Fruit fly (Drosophila melanogaster): ENCODE results near the gene Roc1b.
A peak's percentile ranks its signal among the peaks of the same experiment; 100 is the strongest.

The Roc1b gene

dm6 chr3L:378906-379305, 21.1 kb downstream of the Roc1b start:
- TF ChIP-seq sage (GFP tag; optimal IDR thresholded peaks at IDR 0.05) (no peak), Hr83 (GFP tag; optimal IDR thresholded peaks at IDR 0.05; ENCODE audit: poor library complexity, severe bottlenecking) (no peak), tai (GFP tag; optimal IDR thresholded peaks at IDR 0.05) (no peak), dsf (GFP tag; optimal IDR thresholded peaks at IDR 0.05; ENCODE audit: borderline replicate concordance) (no peak), Sp1 (GFP tag; optimal IDR thresholded peaks at IDR 0.05) (no peak), jim (GFP tag; optimal IDR thresholded peaks at IDR 0.05) (no peak), ey (GFP tag; optimal IDR thresholded peaks at IDR 0.05) (no peak), Rel (GFP tag; optimal IDR thresholded peaks at IDR 0.05) (no peak), Rel (tag; optimal IDR thresholded peaks at IDR 0.05) (no peak), CG32264 (GFP tag; optimal IDR thresholded peaks at IDR 0.05) (no peak), Hnf4 (GFP tag; optimal IDR thresholded peaks at IDR 0.05) (no peak), Hr78 (GFP tag; optimal IDR thresholded peaks at IDR 0.05) (no peak), Mio (GFP tag; optimal IDR thresholded peaks at IDR 0.05) (no peak), N (GFP tag; optimal IDR thresholded peaks at IDR 0.05) (no peak), pan (optimal IDR thresholded peaks at IDR 0.05) (no peak), h (GFP tag; optimal IDR thresholded peaks at IDR 0.05) (no peak), Dif (GFP tag; optimal IDR thresholded peaks at IDR 0.05; ENCODE audit: partially characterized antibody) (no peak), dmrt93B (GFP tag; optimal IDR thresholded peaks at IDR 0.05) (no peak)

dm6 chr3L:380886-381546, 23.2 kb downstream of the Roc1b start:
- TF ChIP-seq woc (GFP tag; optimal IDR thresholded peaks at IDR 0.05) (no peak), Hnf4 (GFP tag; optimal IDR thresholded peaks at IDR 0.05) (peak; percentile 27), psq (GFP tag; optimal IDR thresholded peaks at IDR 0.05) (peak; percentile 37)

dm6 chr3L:385095-385494, 27.3 kb downstream of the Roc1b start:
- TF ChIP-seq foxo (GFP tag; optimal IDR thresholded peaks at IDR 0.05) (peak in 1 of 2 experiments; percentile 16), dl (GFP tag; optimal IDR thresholded peaks at IDR 0.05; ENCODE audit: insufficient read depth in 1 of 2, partially characterized antibody in 2 of 2) (no peak), h (GFP tag; optimal IDR thresholded peaks at IDR 0.05) (peak; percentile 4), Hr78 (GFP tag; optimal IDR thresholded peaks at IDR 0.05) (no peak), br (GFP tag; optimal IDR thresholded peaks at IDR 0.05) (peak; percentile 11), OdsH (GFP tag; optimal IDR thresholded peaks at IDR 0.05) (peak; percentile 3), rgr (GFP tag; optimal IDR thresholded peaks at IDR 0.05) (peak; percentile 3)

dm6 chr3L:388094-388493, 30.3 kb downstream of the Roc1b start:
- TF ChIP-seq pan (optimal IDR thresholded peaks at IDR 0.05) (no peak), brk (GFP tag; optimal IDR thresholded peaks at IDR 0.05) (no peak), Hnf4 (GFP tag; optimal IDR thresholded peaks at IDR 0.05) (peak; percentile 23), HLH106 (tag; optimal IDR thresholded peaks at IDR 0.05) (peak; percentile 43), br (GFP tag; optimal IDR thresholded peaks at IDR 0.05) (peak; percentile 59), foxo (GFP tag; optimal IDR thresholded peaks at IDR 0.05) (peak in 1 of 2 experiments; percentile 60), usp (GFP tag; optimal IDR thresholded peaks at IDR 0.05) (no peak), sage (GFP tag; optimal IDR thresholded peaks at IDR 0.05) (no peak), Myc (optimal IDR thresholded peaks at IDR 0.05) (no peak), tai (GFP tag; optimal IDR thresholded peaks at IDR 0.05) (no peak), GATAd (GFP tag; optimal IDR thresholded peaks at IDR 0.05) (no peak), psq (GFP tag; optimal IDR thresholded peaks at IDR 0.05) (peak; percentile 43), jim (GFP tag; optimal IDR thresholded peaks at IDR 0.05) (no peak), dsf (GFP tag; optimal IDR thresholded peaks at IDR 0.05; ENCODE audit: borderline replicate concordance) (no peak), Dfd (GFP tag; optimal IDR thresholded peaks at IDR 0.05) (no peak), Jra (GFP tag; optimal IDR thresholded peaks at IDR 0.05) (no peak), sv (GFP tag; optimal IDR thresholded peaks at IDR 0.05) (no peak), CG32264 (GFP tag; optimal IDR thresholded peaks at IDR 0.05) (no peak), Abd-B (GFP tag; optimal IDR thresholded peaks at IDR 0.05) (no peak), OdsH (GFP tag; optimal IDR thresholded peaks at IDR 0.05) (peak; percentile 46), h (GFP tag; optimal IDR thresholded peaks at IDR 0.05) (peak; percentile 52), dmrt93B (GFP tag; optimal IDR thresholded peaks at IDR 0.05) (peak; percentile 20), Dif (GFP tag; optimal IDR thresholded peaks at IDR 0.05; ENCODE audit: partially characterized antibody) (no peak), ey (GFP tag; optimal IDR thresholded peaks at IDR 0.05) (peak; percentile 59), rgr (GFP tag; optimal IDR thresholded peaks at IDR 0.05) (peak; percentile 52), woc (GFP tag; optimal IDR thresholded peaks at IDR 0.05) (peak; percentile 50), Sp1 (GFP tag; optimal IDR thresholded peaks at IDR 0.05) (peak; percentile 39), lola (GFP tag; optimal IDR thresholded peaks at IDR 0.05) (no peak), fru (GFP tag; optimal IDR thresholded peaks at IDR 0.05) (peak; percentile 71)
